Worm (Caenorhabditis elegans) whole organism, late embryonic: ENCODE data around the gene srj-13.

Experiments used
- K09A11.1 ChIP-seq: sonication (generic microtip); optimal IDR thresholded peaks from 2 replicates; lab custom pipeline; 2017; ENCODE audit warnings: antibody characterized with exemption, mild to moderate bottlenecking, missing genetic modification characterization, missing compliant biosample characterization; ENCODE audit not compliant: insufficient read depth
- fkh-10 ChIP-seq: fragments of 150-350 bp; optimal IDR thresholded peaks from 2 replicates; lab custom pipeline; 2014; ENCODE audit warnings: missing biosample characterization, missing genetic modification reagents, missing genetic modification characterization
- madf-2 ChIP-seq: sonication (generic microtip); optimal IDR thresholded peaks from 2 replicates; lab custom pipeline; 2017; ENCODE audit warnings: missing genetic modification characterization, missing compliant biosample characterization
- pag-3 ChIP-seq: sonication (generic microtip); optimal IDR thresholded peaks from 2 replicates; lab custom pipeline; 2016; ENCODE audit warnings: missing compliant biosample characterization, missing genetic modification characterization, borderline replicate concordance

ce11 chrV:7428880-7429279 is 26.4 kb downstream of the srj-13 start, which contains the start of gene srw-69:
- TF ChIP-seq fkh-10 (GFP tag; lab: Kevin White, UChicago) (no peak), madf-2 (tag; lab: Kevin White, UChicago) (no peak), K09A11.1 (no peak), pag-3 (tag; lab: Kevin White, UChicago) (no peak)
